Worm (Caenorhabditis elegans) whole organism, midembryonic: ENCODE results near the gene arrd-15.

ENCODE experiments used
- med-1 ChIP-seq: sonication (generic microtip); optimal IDR thresholded peaks from 2 replicates; lab custom pipeline; 2017; ENCODE audit warnings: missing genetic modification characterization, mild to moderate bottlenecking, missing compliant biosample characterization, antibody characterized with exemption, missing genetic modification reagents; ENCODE audit not compliant: insufficient read depth
- ztf-29 ChIP-seq: fragments of 200-800 bp; sonication (Bioruptor generic); IDR thresholded peaks from 2 replicates; pipeline ENCODE4 v1.3.6; 2022; ENCODE audit warnings: missing genetic modification reagents, missing genetic modification characterization, missing compliant biosample characterization

DNA sequence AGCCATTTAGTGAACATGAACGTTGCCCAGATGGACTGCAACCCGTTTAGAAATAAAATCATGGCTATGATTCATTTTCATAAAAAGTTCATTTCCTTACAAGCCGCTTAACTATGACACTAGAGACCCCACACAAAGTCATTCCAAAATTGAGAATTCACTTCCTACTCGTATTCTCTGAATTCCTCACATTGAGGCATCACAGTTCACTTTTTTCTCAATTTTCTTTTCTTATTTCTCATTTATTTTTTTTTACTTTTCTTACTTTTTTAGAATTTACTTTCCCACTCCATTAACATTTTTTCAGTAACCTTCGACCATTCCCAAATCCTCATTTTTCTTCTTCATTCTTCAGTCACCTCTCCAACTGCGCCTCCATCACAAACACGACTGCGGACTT is 14.5 kb downstream of the arrd-15 start, which contains the start of gene dhrr-1:
- TF ChIP-seq ztf-29 (GFP tag; lab: Robert Waterston, UW) (no peak), med-1 (GFP tag; lab: Kevin White, UChicago) (no peak)
